Worm (Caenorhabditis elegans) whole organism, early embryonic: ENCODE measurements around the gene hsp-75.
A peak's percentile ranks its signal among the peaks of the same experiment; 100 is the strongest.

Experiments used
- B0310.2 ChIP-seq: sonication (generic microtip); optimal IDR thresholded peaks from 2 replicates; lab custom pipeline; 2016; ENCODE audit warnings: mild to moderate bottlenecking, missing genetic modification characterization, missing compliant biosample characterization
- F13C5.2 ChIP-seq: sonication (generic microtip); optimal IDR thresholded peaks from 2 replicates; lab custom pipeline; 2017; ENCODE audit warnings: mild to moderate bottlenecking, missing genetic modification characterization, inconsistent platforms, missing compliant biosample characterization
- ama-1 ChIP-seq: fragments of 150-350 bp; optimal IDR thresholded peaks from 2 replicates; lab custom pipeline; 2014
- ets-7 ChIP-seq: sonication (generic microtip); optimal IDR thresholded peaks from 2 replicates; lab custom pipeline; 2016; ENCODE audit warnings: missing genotype, missing genetic modification characterization, missing compliant biosample characterization
- flt-1 ChIP-seq: fragments of 200-800 bp; sonication (Bioruptor generic); IDR thresholded peaks from 2 replicates; pipeline ENCODE4 v1.3.6; 2022; ENCODE audit warnings: missing genetic modification characterization, missing compliant biosample characterization
- pes-1 ChIP-seq: fragments of 200-800 bp; sonication (Bioruptor generic); IDR thresholded peaks from 2 replicates; pipeline ENCODE4 v1.3.6; 2022; ENCODE audit warnings: missing genetic modification reagents, missing genetic modification characterization, missing compliant biosample characterization

- TF ChIP-seq B0310.2 (no peak), ama-1 (no peak), flt-1 (GFP tag; lab: Robert Waterston, UW) (no peak), pes-1 (no peak), ets-7 (tag; lab: Kevin White, UChicago) (no peak), F13C5.2 (tag; lab: Kevin White, UChicago) (peak; percentile 38)
Observed at ce11 chrIII:7181822-7182221, 44.7 kb downstream of the hsp-75 start, which contains the start of gene epg-4.
